Worm (Caenorhabditis elegans) whole organism, midembryonic: ENCODE results near the gene mfsd-6.

Source experiments
- T22C8.4 ChIP-seq: fragments of 200-800 bp; sonication (Bioruptor generic); IDR thresholded peaks from 2 replicates; pipeline ENCODE4 v1.3.6; 2022; ENCODE audit warnings: missing genetic modification characterization, missing compliant biosample characterization
- cog-1 ChIP-seq: sonication (generic microtip); optimal IDR thresholded peaks from 2 replicates; lab custom pipeline; 2016; ENCODE audit warnings: missing genetic modification characterization, missing compliant biosample characterization
- flt-1 ChIP-seq: fragments of 200-800 bp; sonication (Bioruptor generic); IDR thresholded peaks from 2 replicates; pipeline ENCODE4 v1.3.6; 2022; ENCODE audit warnings: missing genetic modification characterization, missing compliant biosample characterization
- klf-2 ChIP-seq: fragments of 200-800 bp; sonication (Bioruptor generic); conservative IDR thresholded peaks from 2 replicates; pipeline ENCODE4 v1.3.6; 2022; ENCODE audit warnings: missing genetic modification reagents, missing genetic modification characterization, missing compliant biosample characterization
- med-1 ChIP-seq: sonication (generic microtip); optimal IDR thresholded peaks from 2 replicates; lab custom pipeline; 2017; ENCODE audit warnings: missing genetic modification characterization, mild to moderate bottlenecking, missing compliant biosample characterization, antibody characterized with exemption, missing genetic modification reagents; ENCODE audit not compliant: insufficient read depth
- ref-1 ChIP-seq: fragments of 200-800 bp; sonication (Bioruptor generic); conservative IDR thresholded peaks from 2 replicates; pipeline ENCODE4 v1.3.6; 2022; ENCODE audit warnings: missing genetic modification reagents, missing genetic modification characterization, missing compliant biosample characterization
- tab-1 ChIP-seq: fragments of 200-800 bp; sonication (Bioruptor generic); IDR thresholded peaks from 2 replicates; pipeline ENCODE4 v1.3.6; 2022; ENCODE audit warnings: missing genetic modification characterization, missing compliant biosample characterization
- ztf-23 ChIP-seq: fragments of 200-800 bp; sonication (Bioruptor generic); IDR thresholded peaks from 2 replicates; pipeline ENCODE4 v1.3.6; 2022; ENCODE audit warnings: missing genetic modification reagents, missing genetic modification characterization, missing compliant biosample characterization
- ztf-29 ChIP-seq: fragments of 200-800 bp; sonication (Bioruptor generic); IDR thresholded peaks from 2 replicates; pipeline ENCODE4 v1.3.6; 2022; ENCODE audit warnings: missing genetic modification reagents, missing genetic modification characterization, missing compliant biosample characterization

mfsd-6 gene

ce11 chrIII:7566098-7566497 lies 13.1 kb downstream of the mfsd-6 start, which contains the start of gene ttr-32:
Gene ttr-32 (plus strand): TSS chrIII:7566411.
- TF ChIP-seq ztf-29 (GFP tag; lab: Robert Waterston, UW), result no peak
- no peak for TF ChIP-seq T22C8.4 (GFP tag; lab: Robert Waterston, UW)
- TF ChIP-seq ztf-23 (GFP tag; lab: Robert Waterston, UW), result no peak
- no peak for TF ChIP-seq klf-2 (GFP tag; lab: Robert Waterston, UW)
- TF ChIP-seq tab-1 (GFP tag; lab: Robert Waterston, UW), result no peak
- no peak for TF ChIP-seq med-1 (GFP tag; lab: Kevin White, UChicago)
- TF ChIP-seq flt-1 (GFP tag; lab: Robert Waterston, UW), result no peak
- TF ChIP-seq ref-1 (GFP tag; lab: Robert Waterston, UW), result no peak
- no peak for TF ChIP-seq cog-1 (tag; lab: Kevin White, UChicago)

- TF ChIP-seq ztf-29 (GFP tag; lab: Robert Waterston, UW), result no peak
These were observed 14.0 kb downstream of the mfsd-6 start, which contains the start of gene ttr-8 for ce11 chrIII:7565247-7565646. Gene ttr-8 (minus strand): TSS chrIII:7565347.

- TF ChIP-seq ztf-29 (GFP tag; lab: Robert Waterston, UW), result no peak
- TF ChIP-seq T22C8.4 (GFP tag; lab: Robert Waterston, UW), result no peak
- TF ChIP-seq cog-1 (tag; lab: Kevin White, UChicago), result no peak
- no peak for TF ChIP-seq klf-2 (GFP tag; lab: Robert Waterston, UW)
- TF ChIP-seq tab-1 (GFP tag; lab: Robert Waterston, UW), result no peak
- no peak for TF ChIP-seq flt-1 (GFP tag; lab: Robert Waterston, UW)
- TF ChIP-seq med-1 (GFP tag; lab: Kevin White, UChicago), result no peak
- TF ChIP-seq ref-1 (GFP tag; lab: Robert Waterston, UW), result no peak
- TF ChIP-seq ztf-23 (GFP tag; lab: Robert Waterston, UW), result no peak
These were observed 17.3 kb downstream of the mfsd-6 start, which contains the start of gene lgc-12 for ce11 chrIII:7561872-7562271. Gene lgc-12 (plus strand): TSS chrIII:7562172.

ce11 chrIII:7559869-7560268 lies 19.3 kb downstream of the mfsd-6 start:
- TF ChIP-seq klf-2 (GFP tag; lab: Robert Waterston, UW), result no peak
- TF ChIP-seq ztf-23 (GFP tag; lab: Robert Waterston, UW), result no peak
- TF ChIP-seq tab-1 (GFP tag; lab: Robert Waterston, UW), result no peak
- TF ChIP-seq med-1 (GFP tag; lab: Kevin White, UChicago), result no peak
- TF ChIP-seq T22C8.4 (GFP tag; lab: Robert Waterston, UW), result no peak
- no peak for TF ChIP-seq cog-1 (tag; lab: Kevin White, UChicago)
- no peak for TF ChIP-seq ztf-29 (GFP tag; lab: Robert Waterston, UW)
- TF ChIP-seq ref-1 (GFP tag; lab: Robert Waterston, UW), result no peak
- TF ChIP-seq flt-1 (GFP tag; lab: Robert Waterston, UW), result no peak

- TF ChIP-seq ztf-29 (GFP tag; lab: Robert Waterston, UW) (no peak), tab-1 (GFP tag; lab: Robert Waterston, UW) (no peak), klf-2 (GFP tag; lab: Robert Waterston, UW) (no peak), cog-1 (tag; lab: Kevin White, UChicago) (no peak), flt-1 (GFP tag; lab: Robert Waterston, UW) (no peak), T22C8.4 (GFP tag; lab: Robert Waterston, UW) (no peak), ref-1 (GFP tag; lab: Robert Waterston, UW) (no peak)
These were observed 20.6 kb downstream of the mfsd-6 start for ce11 chrIII:7558658-7559057.

ce11 chrIII:7557930-7558470 lies 21.2 kb downstream of the mfsd-6 start:
- no peak for TF ChIP-seq flt-1 (GFP tag; lab: Robert Waterston, UW)
- no peak for TF ChIP-seq ztf-29 (GFP tag; lab: Robert Waterston, UW)
- no peak for TF ChIP-seq ref-1 (GFP tag; lab: Robert Waterston, UW)
- TF ChIP-seq ztf-23 (GFP tag; lab: Robert Waterston, UW), result no peak
- no peak for TF ChIP-seq T22C8.4 (GFP tag; lab: Robert Waterston, UW)
- no peak for TF ChIP-seq med-1 (GFP tag; lab: Kevin White, UChicago)
- TF ChIP-seq cog-1 (tag; lab: Kevin White, UChicago), result no peak
- no peak for TF ChIP-seq tab-1 (GFP tag; lab: Robert Waterston, UW)

- TF ChIP-seq ref-1 (GFP tag; lab: Robert Waterston, UW), result no peak
- TF ChIP-seq tab-1 (GFP tag; lab: Robert Waterston, UW), result no peak
- no peak for TF ChIP-seq klf-2 (GFP tag; lab: Robert Waterston, UW)
- TF ChIP-seq med-1 (GFP tag; lab: Kevin White, UChicago), result no peak
- no peak for TF ChIP-seq T22C8.4 (GFP tag; lab: Robert Waterston, UW)
- no peak for TF ChIP-seq flt-1 (GFP tag; lab: Robert Waterston, UW)
- TF ChIP-seq cog-1 (tag; lab: Kevin White, UChicago), result no peak
- TF ChIP-seq ztf-23 (GFP tag; lab: Robert Waterston, UW), result no peak
- TF ChIP-seq ztf-29 (GFP tag; lab: Robert Waterston, UW), result no peak
These were observed 23.9 kb downstream of the mfsd-6 start, which contains the start of gene ceh-13 for ce11 chrIII:7555360-7555759. Gene ceh-13 (plus strand): TSS chrIII:7555660.

- TF ChIP-seq ref-1 (GFP tag; lab: Robert Waterston, UW) (no peak), tab-1 (GFP tag; lab: Robert Waterston, UW) (no peak), klf-2 (GFP tag; lab: Robert Waterston, UW) (no peak), ztf-29 (GFP tag; lab: Robert Waterston, UW) (no peak), ztf-23 (GFP tag; lab: Robert Waterston, UW) (no peak), cog-1 (tag; lab: Kevin White, UChicago) (no peak), T22C8.4 (GFP tag; lab: Robert Waterston, UW) (no peak), flt-1 (GFP tag; lab: Robert Waterston, UW) (no peak), med-1 (GFP tag; lab: Kevin White, UChicago) (no peak)
These were observed 24.5 kb downstream of the mfsd-6 start for ce11 chrIII:7554697-7555145.
